Worm (Caenorhabditis elegans): ENCODE results near the gene Y51A2D.1.
A peak's percentile ranks its signal among the peaks of the same experiment; 100 is the strongest.

Gene Y51A2D.1

DNA sequence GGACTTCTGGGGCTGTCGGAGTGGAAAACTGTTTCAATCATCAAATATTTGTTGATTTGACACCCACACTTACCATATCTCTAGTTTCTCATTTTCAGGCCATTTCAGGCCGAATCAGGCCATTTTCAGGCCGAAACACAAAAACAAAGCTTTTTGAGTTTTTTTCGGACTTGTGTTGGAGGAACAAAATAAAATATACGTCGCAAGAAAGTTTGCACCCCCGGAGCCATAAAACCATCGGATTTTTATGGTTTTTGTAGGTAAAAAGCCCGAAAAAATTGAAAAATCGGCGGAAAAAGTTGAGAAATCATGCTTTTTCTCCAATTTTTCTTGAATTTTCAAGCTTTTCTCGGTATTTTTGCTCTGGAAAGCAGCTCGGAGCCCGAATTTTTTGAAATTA, at the start of gene Y51A2D.1:
Y51A2D.1 (plus strand) TSS at position 301 of the 400 bp plus-strand sequence.
- TF ChIP-seq ztf-18 (tag; optimal IDR thresholded peaks at IDR 0.05), result no peak
- no peak for TF ChIP-seq nhr-120 (GFP tag; IDR thresholded peaks at IDR 0.05)
- no peak for TF ChIP-seq nfya-2 (GFP tag; IDR thresholded peaks at IDR 0.05)
- no peak for TF ChIP-seq F55B11.4 (tag; optimal IDR thresholded peaks at IDR 0.05; ENCODE audit: borderline replicate concordance, insufficient read depth)
- no peak for TF ChIP-seq ztf-22 (GFP tag; optimal IDR thresholded peaks at IDR 0.05)
- no peak for TF ChIP-seq xnd-1 (tag; optimal IDR thresholded peaks at IDR 0.05)
- no peak for TF ChIP-seq madf-6 (GFP tag; IDR thresholded peaks at IDR 0.05)
- TF ChIP-seq let-526 (GFP tag; IDR thresholded peaks at IDR 0.05), result no peak
- TF ChIP-seq ztf-25 (GFP tag; IDR thresholded peaks at IDR 0.05), result no peak
- no peak for TF ChIP-seq mel-28 (tag; optimal IDR thresholded peaks at IDR 0.05; ENCODE audit: borderline replicate concordance)
- no peak for TF ChIP-seq zim-3 (tag; optimal IDR thresholded peaks at IDR 0.05)
- TF ChIP-seq snpc-1.1 (tag; optimal IDR thresholded peaks at IDR 0.05; ENCODE audit: insufficient read depth), result no peak
- no peak for TF ChIP-seq lin-54 (GFP tag; optimal IDR thresholded peaks at IDR 0.05)
- TF ChIP-seq F37B4.10 (GFP tag; IDR thresholded peaks at IDR 0.05), result no peak
- TF ChIP-seq atf-7 (tag; optimal IDR thresholded peaks at IDR 0.05), result no peak
- no peak for TF ChIP-seq sptf-2 (GFP tag; optimal IDR thresholded peaks at IDR 0.05)
- no peak for TF ChIP-seq ceh-58 (GFP tag; IDR thresholded peaks at IDR 0.05)

DNA sequence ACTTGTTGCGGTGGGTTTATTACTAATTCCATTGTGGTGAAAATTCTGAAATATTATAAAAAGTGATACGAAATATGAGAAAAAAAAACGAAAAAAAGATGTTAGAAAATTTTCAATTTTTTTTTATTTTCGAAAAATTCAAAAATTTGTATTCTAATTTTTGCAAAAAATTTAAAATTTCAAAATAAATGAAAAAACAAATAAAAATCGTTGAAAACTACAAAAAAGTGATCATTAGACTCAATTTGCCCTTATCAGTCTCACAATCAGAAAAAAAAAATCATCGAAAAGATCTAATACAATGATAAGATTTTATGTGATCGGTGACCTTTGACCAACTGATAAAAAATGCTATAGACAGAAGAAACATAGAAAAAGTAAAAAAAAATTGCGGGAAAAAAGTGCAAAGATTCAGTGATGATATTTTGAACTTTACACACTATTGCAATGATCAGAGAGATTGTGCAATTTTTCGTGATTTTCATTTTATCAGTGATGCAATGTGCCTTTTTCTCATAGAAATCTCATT, 47.4 kb upstream of the Y51A2D.1 start, which contains the start of gene ZK228.3:
ZK228.3 (minus strand) TSS at position 51 of the 529 bp plus-strand sequence.
- TF ChIP-seq nhr-120 (GFP tag; IDR thresholded peaks at IDR 0.05) (no peak), rec-8 (tag; optimal IDR thresholded peaks at IDR 0.05) (no peak), let-526 (GFP tag; IDR thresholded peaks at IDR 0.05) (no peak), aptf-3 (GFP tag; IDR thresholded peaks at IDR 0.05) (no peak), ztf-18 (tag; optimal IDR thresholded peaks at IDR 0.05) (no peak), dox-1 (GFP tag; IDR thresholded peaks at IDR 0.05) (peak; percentile 9; the same call in 1 of the 2 replicates), F55B11.4 (tag; optimal IDR thresholded peaks at IDR 0.05; ENCODE audit: borderline replicate concordance, insufficient read depth) (no peak), Y53F4B.3 (GFP tag; IDR thresholded peaks at IDR 0.05) (no peak), hlh-12 (tag; optimal IDR thresholded peaks at IDR 0.05) (no peak), mes-4 (tag; optimal IDR thresholded peaks at IDR 0.05) (no peak), sdz-38 (tag; optimal IDR thresholded peaks at IDR 0.05) (no peak), hrde-1 (tag; optimal IDR thresholded peaks at IDR 0.05; ENCODE audit: borderline replicate concordance) (no peak), hsf-1 (GFP tag; IDR thresholded peaks at IDR 0.05) (no peak), madf-10 (tag; optimal IDR thresholded peaks at IDR 0.05) (no peak), nhr-80 (tag; optimal IDR thresholded peaks at IDR 0.05) (peak; percentile 79), T26A5.8 (tag; optimal IDR thresholded peaks at IDR 0.05) (no peak)

- peak; percentile 38 for TF ChIP-seq nhr-80 (tag; optimal IDR thresholded peaks at IDR 0.05)
- TF ChIP-seq nhr-179 (tag; optimal IDR thresholded peaks at IDR 0.05), result no peak
- TF ChIP-seq mes-4 (tag; optimal IDR thresholded peaks at IDR 0.05), result no peak
Observed at ce11 chrV:18462365-18462837, 46.3 kb upstream of the Y51A2D.1 start, which contains the start of gene ZK228.4. ZK228.4 (plus strand) TSS chrV:18462787.

- TF ChIP-seq F23B12.7 (tag; optimal IDR thresholded peaks at IDR 0.05; ENCODE audit: insufficient read depth) (no peak), Y56A3A.18 (GFP tag; IDR thresholded peaks at IDR 0.05) (no peak), mes-4 (tag; optimal IDR thresholded peaks at IDR 0.05) (no peak), madf-8 (GFP tag; conservative IDR thresholded peaks at IDR 0.05) (no peak), fkh-3 (tag; optimal IDR thresholded peaks at IDR 0.05) (no peak)
Observed at ce11 chrV:18468097-18468496, 40.6 kb upstream of the Y51A2D.1 start, which contains the start of gene ZK228.13. ZK228.13 (minus strand) TSS chrV:18468197.
